Worm (Caenorhabditis elegans) whole organism, mixed stage, embryonic: Measurements from ENCODE around the gene ZC513.14.

ENCODE experiments used
- M03D4.4 ChIP-seq: sonication (generic microtip); optimal IDR thresholded peaks from 2 replicates; lab custom pipeline; 2017; ENCODE audit warnings: mild to moderate bottlenecking, missing genetic modification characterization, missing compliant biosample characterization
- bed-3 ChIP-seq: fragments of 200-800 bp; sonication (Bioruptor generic); optimal IDR thresholded peaks from 3 replicates; lab custom pipeline; 2018; ENCODE audit warnings: mild to moderate bottlenecking, missing genetic modification characterization, moderate library complexity, missing compliant biosample characterization
- blmp-1 ChIP-seq: fragments of 150-350 bp; optimal IDR thresholded peaks from 2 replicates; lab custom pipeline; 2014; ENCODE audit warnings: missing biosample characterization, missing genetic modification characterization
- ceh-39 ChIP-seq: fragments of 150-350 bp; optimal IDR thresholded peaks from 2 replicates; lab custom pipeline; 2014; ENCODE audit warnings: missing biosample characterization, missing genetic modification characterization
- ceh-83 ChIP-seq: fragments of 200-800 bp; sonication (Bioruptor generic); optimal IDR thresholded peaks from 2 replicates; lab custom pipeline; 2018; ENCODE audit warnings: mild to moderate bottlenecking, missing genetic modification characterization, missing compliant biosample characterization
- cnd-1 ChIP-seq: fragments of 200-800 bp; sonication (Bioruptor generic); optimal IDR thresholded peaks from 2 replicates; lab custom pipeline; 2018; ENCODE audit warnings: mild to moderate bottlenecking, missing genetic modification characterization, missing compliant biosample characterization
- drap-1 ChIP-seq: fragments of 200-800 bp; sonication (Bioruptor generic); optimal IDR thresholded peaks from 3 replicates; lab custom pipeline; 2018; ENCODE audit warnings: mild to moderate bottlenecking, missing genetic modification characterization, missing compliant biosample characterization
- elt-1 ChIP-seq: sonication (generic microtip); optimal IDR thresholded peaks from 2 replicates; lab custom pipeline; 2017; ENCODE audit warnings: missing genetic modification characterization, mild to moderate bottlenecking, missing compliant biosample characterization, antibody characterized with exemption, moderate library complexity, borderline replicate concordance; ENCODE audit not compliant: insufficient read depth
- elt-3 ChIP-seq: fragments of 150-350 bp; optimal IDR thresholded peaks from 2 replicates; lab custom pipeline; 2014; ENCODE audit warnings: missing biosample characterization, missing genetic modification characterization
- flh-1 ChIP-seq: fragments of 200-800 bp; sonication (Bioruptor generic); optimal IDR thresholded peaks from 2 replicates; lab custom pipeline; 2018; ENCODE audit warnings: mild to moderate bottlenecking, missing genetic modification characterization, moderate library complexity, missing compliant biosample characterization
- ham-2 ChIP-seq: fragments of 200-800 bp; sonication (Bioruptor generic); optimal IDR thresholded peaks from 2 replicates; lab custom pipeline; 2018; ENCODE audit warnings: mild to moderate bottlenecking, missing genetic modification characterization, missing compliant biosample characterization
- hlh-1 ChIP-seq: fragments of 150-350 bp; optimal IDR thresholded peaks from 2 replicates; lab custom pipeline; 2014; ENCODE audit warnings: missing biosample characterization, missing genetic modification reagents, missing genetic modification characterization
- lin-13 ChIP-seq: fragments of 150-350 bp; optimal IDR thresholded peaks from 2 replicates; lab custom pipeline; 2014; ENCODE audit warnings: missing biosample characterization, missing genetic modification characterization
- lin-32 ChIP-seq: fragments of 200-800 bp; sonication (Bioruptor generic); optimal IDR thresholded peaks from 2 replicates; lab custom pipeline; 2018; ENCODE audit warnings: mild to moderate bottlenecking, missing genetic modification characterization, missing compliant biosample characterization
- lsy-2 ChIP-seq: fragments of 150-350 bp; optimal IDR thresholded peaks from 2 replicates; lab custom pipeline; 2014; ENCODE audit warnings: missing biosample characterization, missing genetic modification characterization
- mep-1 ChIP-seq: fragments of 150-350 bp; optimal IDR thresholded peaks from 2 replicates; lab custom pipeline; 2017; ENCODE audit warnings: missing biosample characterization, missing genetic modification reagents, missing genetic modification characterization, inconsistent platforms
- mls-2 ChIP-seq: sonication (generic microtip); optimal IDR thresholded peaks from 2 replicates; lab custom pipeline; 2016; ENCODE audit warnings: mild to moderate bottlenecking, missing genetic modification characterization, moderate library complexity, missing compliant biosample characterization
- nhr-12 ChIP-seq: fragments of 150-350 bp; optimal IDR thresholded peaks from 2 replicates; lab custom pipeline; 2014; ENCODE audit warnings: missing biosample characterization, missing genetic modification characterization
- nhr-2 ChIP-seq: fragments of 150-350 bp; optimal IDR thresholded peaks from 2 replicates; lab custom pipeline; 2014; ENCODE audit warnings: missing biosample characterization, missing genetic modification characterization
- nhr-237 ChIP-seq: fragments of 150-350 bp; optimal IDR thresholded peaks from 2 replicates; lab custom pipeline; 2014; ENCODE audit warnings: missing biosample characterization, missing genetic modification characterization
- nhr-28 ChIP-seq: fragments of 150-350 bp; optimal IDR thresholded peaks from 2 replicates; lab custom pipeline; 2014; ENCODE audit warnings: missing biosample characterization, missing genetic modification characterization
- pha-4 ChIP-seq: fragments of 150-350 bp; optimal IDR thresholded peaks from 2 replicates; lab custom pipeline; 2018; ENCODE audit warnings: missing biosample characterization, missing genetic modification reagents, missing genetic modification characterization
- sem-2 ChIP-seq: fragments of 200-800 bp; sonication (Bioruptor generic); optimal IDR thresholded peaks from 2 replicates; lab custom pipeline; 2018; ENCODE audit warnings: mild to moderate bottlenecking, missing genetic modification characterization, missing compliant biosample characterization
- snpc-4 ChIP-seq: fragments of 150-350 bp; optimal IDR thresholded peaks from 2 replicates; lab custom pipeline; 2014; ENCODE audit warnings: missing biosample characterization, missing genetic modification characterization
- sptf-1 ChIP-seq: sonication (generic microtip); optimal IDR thresholded peaks from 2 replicates; lab custom pipeline; 2017; ENCODE audit warnings: mild to moderate bottlenecking, missing genetic modification characterization, moderate library complexity, missing compliant biosample characterization
- tbx-8 ChIP-seq: fragments of 200-800 bp; sonication (Bioruptor generic); optimal IDR thresholded peaks from 2 replicates; lab custom pipeline; 2018; ENCODE audit warnings: mild to moderate bottlenecking, missing genetic modification characterization, moderate library complexity, missing compliant biosample characterization
- unc-39 ChIP-seq: fragments of 150-350 bp; optimal IDR thresholded peaks from 2 replicates; lab custom pipeline; 2014; ENCODE audit warnings: missing biosample characterization, missing genetic modification characterization
- unc-62 ChIP-seq: fragments of 150-350 bp; optimal IDR thresholded peaks from 2 replicates; lab custom pipeline; 2014; ENCODE audit warnings: missing biosample characterization, missing genetic modification reagents, missing genetic modification characterization
- zip-8 ChIP-seq: fragments of 150-350 bp; optimal IDR thresholded peaks from 2 replicates; lab custom pipeline; 2014; ENCODE audit warnings: missing biosample characterization, missing genetic modification characterization
- ztf-11 ChIP-seq: fragments of 150-350 bp; optimal IDR thresholded peaks from 2 replicates; lab custom pipeline; 2014; ENCODE audit warnings: missing biosample characterization, missing genetic modification characterization

ZC513.14 gene

ce11 chrV:8035947-8036346, at the start of gene ZC513.14:
Gene ZC513.14, minus strand, starts transcription at chrV:8036047.
- TF ChIP-seq elt-1 (tag; lab: Kevin White, UChicago) (no peak), drap-1 (GFP tag; lab: Kevin White, UChicago) (no peak), nhr-12 (no peak), ham-2 (no peak), lin-13 (tag; lab: Kevin White, UChicago) (no peak), nhr-2 (tag; lab: Kevin White, UChicago) (no peak), unc-62 (no peak), cnd-1 (tag; lab: Kevin White, UChicago) (no peak), hlh-1 (tag; lab: Kevin White, UChicago) (no peak), lsy-2 (no peak), snpc-4 (tag; lab: Kevin White, UChicago) (no peak), pha-4 (tag; lab: Kevin White, UChicago) (no peak), bed-3 (no peak), unc-39 (tag; lab: Kevin White, UChicago) (no peak), ztf-11 (no peak), elt-3 (tag; lab: Kevin White, UChicago) (no peak), zip-8 (tag; lab: Kevin White, UChicago) (no peak), M03D4.4 (tag; lab: Kevin White, UChicago) (no peak), flh-1 (GFP tag; lab: Kevin White, UChicago) (no peak), nhr-237 (no peak)

- TF ChIP-seq ceh-39 (tag; lab: Kevin White, UChicago) (no peak), elt-3 (tag; lab: Kevin White, UChicago) (no peak), ceh-83 (no peak), sptf-1 (tag; lab: Kevin White, UChicago) (no peak), blmp-1 (tag; lab: Kevin White, UChicago) (no peak), lin-32 (no peak), sem-2 (GFP tag; lab: Kevin White, UChicago) (no peak), mep-1 (tag; lab: Kevin White, UChicago) (no peak), bed-3 (no peak)
Measured at ce11 chrV:8085141-8085540, 49.3 kb upstream of the ZC513.14 start, which contains the start of gene C09H5.7. Gene C09H5.7, minus strand, starts transcription at chrV:8085241.

ce11 chrV:8081579-8081978, 45.7 kb upstream of the ZC513.14 start, which contains the start of gene str-131:
Gene str-131, minus strand, starts transcription at chrV:8081679.
- TF ChIP-seq ceh-39 (tag; lab: Kevin White, UChicago) (no peak), flh-1 (GFP tag; lab: Kevin White, UChicago) (no peak), unc-39 (tag; lab: Kevin White, UChicago) (no peak), mls-2 (tag; lab: Kevin White, UChicago) (no peak), ceh-83 (no peak), lin-13 (tag; lab: Kevin White, UChicago) (no peak), hlh-1 (tag; lab: Kevin White, UChicago) (no peak), tbx-8 (GFP tag; lab: Kevin White, UChicago) (no peak), sptf-1 (tag; lab: Kevin White, UChicago) (no peak), snpc-4 (tag; lab: Kevin White, UChicago) (no peak), ham-2 (no peak), elt-1 (tag; lab: Kevin White, UChicago) (no peak), nhr-28 (tag; lab: Kevin White, UChicago) (no peak), bed-3 (no peak), nhr-12 (no peak), elt-3 (tag; lab: Kevin White, UChicago) (no peak), lin-32 (no peak)

ce11 chrV:8079813-8080212, 44.0 kb upstream of the ZC513.14 start:
- TF ChIP-seq pha-4 (tag; lab: Kevin White, UChicago) = no peak

- no peak for TF ChIP-seq unc-62
- no peak for TF ChIP-seq nhr-12
- no peak for TF ChIP-seq lsy-2
- no peak for TF ChIP-seq mep-1 (tag; lab: Kevin White, UChicago)
- TF ChIP-seq hlh-1 (tag; lab: Kevin White, UChicago) = no peak
- no peak for TF ChIP-seq blmp-1 (tag; lab: Kevin White, UChicago)
- TF ChIP-seq flh-1 (GFP tag; lab: Kevin White, UChicago) = no peak
- TF ChIP-seq lin-13 (tag; lab: Kevin White, UChicago) = no peak
- no peak for TF ChIP-seq nhr-2 (tag; lab: Kevin White, UChicago)
- no peak for TF ChIP-seq unc-39 (tag; lab: Kevin White, UChicago)
- no peak for TF ChIP-seq sem-2 (GFP tag; lab: Kevin White, UChicago)
- TF ChIP-seq mls-2 (tag; lab: Kevin White, UChicago) = no peak
Measured at ce11 chrV:8075712-8076111, 39.9 kb upstream of the ZC513.14 start, which contains the start of gene catp-3. Gene catp-3, plus strand, starts transcription at chrV:8076012.
